Fruit fly (Drosophila melanogaster) Kc167 (cell line): ENCODE results near the gene shep.

Source experiments
- Myc ChIP-seq: fragments of >200 bp; optimal IDR thresholded peaks from 2 replicates; lab custom pipeline; 2017; ENCODE audit warnings: missing external identifiers
- Sin3A ChIP-seq: fragments of >200 bp; optimal IDR thresholded peaks from 2 replicates; lab custom pipeline; 2018; ENCODE audit warnings: missing external identifiers
- h ChIP-seq: fragments of >200 bp; optimal IDR thresholded peaks from 3 replicates; lab custom pipeline; 2018; ENCODE audit warnings: missing external identifiers
- insv ChIP-seq: fragments of >200 bp; optimal IDR thresholded peaks from 3 replicates; lab custom pipeline; 2018; ENCODE audit warnings: missing external identifiers
- psq ChIP-seq: fragments of >200 bp; optimal IDR thresholded peaks from 2 replicates; lab custom pipeline; 2017; ENCODE audit warnings: missing external identifiers
- ttk ChIP-seq: sonication (Bioruptor generic); optimal IDR thresholded peaks from 2 replicates; lab custom pipeline; 2017; ENCODE audit warnings: missing external identifiers

shep gene

DNA sequence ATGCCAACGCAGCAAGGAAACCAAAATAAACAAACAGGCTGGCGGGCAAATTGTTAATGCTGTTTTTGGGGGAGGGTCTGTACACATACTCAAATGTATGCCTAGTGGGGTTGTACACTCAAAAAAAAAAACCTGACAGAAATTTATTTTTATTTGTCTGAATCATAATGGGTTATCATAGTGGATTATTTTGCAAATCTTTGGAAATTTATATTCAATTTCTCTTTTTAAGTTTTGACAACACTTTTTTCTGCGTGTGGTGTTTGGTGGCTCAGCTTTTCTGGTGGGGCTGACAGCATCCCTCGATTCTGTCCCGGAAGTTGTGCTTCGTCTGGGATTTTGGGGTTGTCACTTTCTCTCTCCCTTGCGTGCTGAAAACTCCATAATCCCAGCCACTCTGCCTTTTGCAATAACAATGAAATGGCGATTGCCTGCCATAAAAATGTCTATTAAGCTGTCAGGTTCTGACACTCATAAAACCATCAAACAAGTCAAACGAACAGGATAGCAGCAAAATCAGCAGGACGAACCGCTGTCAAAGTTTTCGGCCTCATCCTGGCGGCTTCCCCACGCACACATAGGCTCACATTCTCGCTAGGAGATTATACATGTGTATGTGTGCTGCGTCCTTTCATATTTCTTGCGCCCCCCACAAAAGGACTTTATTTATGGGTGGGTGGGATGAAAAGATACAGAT is 122.7 kb downstream of the shep start:
- TF ChIP-seq psq (lab: Kevin White, UChicago) (no peak), insv (lab: Kevin White, UChicago) (no peak), h (no peak), Sin3A (no peak), Myc (lab: Kevin White, UChicago) (no peak)

DNA sequence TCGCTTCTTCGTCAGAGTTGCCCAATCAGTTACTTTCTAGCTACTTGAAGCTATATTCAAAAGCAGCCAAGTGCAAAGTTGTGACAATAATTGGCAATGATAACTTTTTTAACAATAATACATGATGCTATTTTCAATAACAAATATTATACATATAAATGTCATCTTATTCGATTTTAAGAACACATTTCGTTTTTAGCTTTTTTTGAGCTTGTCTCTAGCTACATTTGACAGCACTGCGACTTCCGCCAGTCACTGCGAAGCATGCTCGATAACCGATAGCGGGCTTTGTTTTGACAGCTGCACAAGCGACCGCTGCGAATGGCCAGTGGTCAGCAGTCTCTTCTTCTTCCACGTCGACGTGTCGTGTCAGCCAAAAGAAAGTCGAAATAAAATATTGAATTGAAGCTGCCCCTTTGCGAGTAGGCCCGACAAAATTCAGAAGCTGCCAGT is 125.4 kb downstream of the shep start, which contains the start of the genes Gen and Srp54k:
TSS of gene Gen (minus strand) at position 23 of the 453 bp plus-strand sequence.
TSS of gene Srp54k (plus strand) at position 325 of the 453 bp plus-strand sequence.
- TF ChIP-seq psq (lab: Kevin White, UChicago) (no peak), h (no peak), Sin3A (no peak), ttk (no peak), insv (lab: Kevin White, UChicago) (no peak), Myc (lab: Kevin White, UChicago) (no peak)

dm6 chr3L:5145814-5146244 is 131.9 kb downstream of the shep start, which contains the start of the genes Fitm and AlaRS-m:
Gene Fitm (minus strand): TSS chr3L:5146063.
Gene AlaRS-m (plus strand): TSS chr3L:5146098.
- no peak for TF ChIP-seq psq (lab: Kevin White, UChicago)
- TF ChIP-seq ttk = no peak
- no peak for TF ChIP-seq Sin3A
- no peak for TF ChIP-seq h
- TF ChIP-seq insv (lab: Kevin White, UChicago) = no peak
- no peak for TF ChIP-seq Myc (lab: Kevin White, UChicago)

DNA sequence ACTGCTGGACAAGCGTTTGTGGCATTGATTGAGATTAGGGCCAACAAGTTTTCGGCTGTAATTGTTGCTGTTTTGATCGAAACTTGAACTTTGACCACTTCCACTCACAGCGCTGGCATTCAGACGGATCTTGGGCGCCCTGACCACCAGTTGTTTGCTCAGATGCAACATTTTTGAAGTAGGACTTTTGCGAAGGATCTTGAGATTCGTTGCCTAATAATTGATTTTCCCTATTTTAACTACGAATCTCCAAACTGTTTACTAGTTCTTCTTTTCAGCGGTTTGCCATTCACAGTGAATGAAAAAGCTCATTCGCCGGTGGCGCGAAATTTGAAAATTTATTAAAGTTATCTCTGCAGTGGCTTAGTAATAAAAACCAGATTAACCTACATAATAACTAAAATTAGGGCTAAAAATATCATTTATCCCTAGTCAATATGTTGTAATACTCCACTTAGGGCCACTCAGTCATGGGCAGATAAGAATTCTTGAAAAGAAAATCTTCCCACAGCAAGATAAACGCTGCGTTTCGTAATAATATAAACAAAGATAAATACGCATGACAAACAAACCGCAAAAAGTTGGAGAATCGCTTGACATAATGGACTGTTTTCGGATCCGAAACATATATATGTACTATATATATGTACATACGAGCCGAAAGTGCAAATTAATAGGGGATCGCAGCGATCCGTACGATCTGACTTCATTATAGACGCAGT is 136.2 kb downstream of the shep start, which contains the start of the genes Dhrs4 and Gdap1:
TSS of gene Dhrs4 (minus strand) at position 267 of the 722 bp plus-strand sequence.
TSS of gene Gdap1 (plus strand) at position 574 of the 722 bp plus-strand sequence.
- TF ChIP-seq Sin3A = no peak
- no peak for TF ChIP-seq Myc (lab: Kevin White, UChicago)
- TF ChIP-seq insv (lab: Kevin White, UChicago) = no peak
- no peak for TF ChIP-seq psq (lab: Kevin White, UChicago)
- no peak for TF ChIP-seq h
- no peak for TF ChIP-seq ttk

- TF ChIP-seq psq (lab: Kevin White, UChicago) (no peak), ttk (no peak), Sin3A (no peak), h (no peak), Myc (lab: Kevin White, UChicago) (no peak)
Observed at dm6 chr3L:5139312-5139711, 138.4 kb downstream of the shep start, which contains the start of the genes Tcs5 and CHMP2B. Gene Tcs5 (minus strand): TSS chr3L:5139395. Gene CHMP2B (plus strand): TSS chr3L:5139619.

DNA sequence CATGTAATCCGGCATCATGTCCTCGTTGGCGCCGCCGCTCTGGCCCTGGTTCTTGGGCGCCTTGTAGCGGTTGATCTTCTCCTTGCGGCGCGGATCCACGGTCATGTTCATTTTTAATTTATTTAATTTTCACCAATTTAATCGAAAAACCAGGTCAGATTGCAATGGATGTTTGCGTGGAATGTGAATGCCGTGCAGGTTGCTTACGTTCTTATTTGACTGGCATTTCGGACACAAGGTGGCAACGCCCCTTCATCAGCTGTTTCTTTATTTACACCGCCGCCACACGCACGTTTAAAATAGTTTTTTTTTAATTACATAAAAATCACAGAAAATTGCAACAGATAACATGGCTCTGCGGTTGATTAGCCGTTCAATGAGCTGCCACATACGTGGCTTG is 141.6 kb downstream of the shep start, which contains the start of the genes CG10674 and CG4611:
TSS of gene CG10674 (minus strand) at position 170 of the 400 bp plus-strand sequence.
TSS of gene CG4611 (plus strand) at position 254 of the 400 bp plus-strand sequence.
- no peak for TF ChIP-seq psq (lab: Kevin White, UChicago)
- no peak for TF ChIP-seq Myc (lab: Kevin White, UChicago)
- no peak for TF ChIP-seq ttk
- no peak for TF ChIP-seq Sin3A
- TF ChIP-seq insv (lab: Kevin White, UChicago) = no peak
- TF ChIP-seq h = no peak

DNA sequence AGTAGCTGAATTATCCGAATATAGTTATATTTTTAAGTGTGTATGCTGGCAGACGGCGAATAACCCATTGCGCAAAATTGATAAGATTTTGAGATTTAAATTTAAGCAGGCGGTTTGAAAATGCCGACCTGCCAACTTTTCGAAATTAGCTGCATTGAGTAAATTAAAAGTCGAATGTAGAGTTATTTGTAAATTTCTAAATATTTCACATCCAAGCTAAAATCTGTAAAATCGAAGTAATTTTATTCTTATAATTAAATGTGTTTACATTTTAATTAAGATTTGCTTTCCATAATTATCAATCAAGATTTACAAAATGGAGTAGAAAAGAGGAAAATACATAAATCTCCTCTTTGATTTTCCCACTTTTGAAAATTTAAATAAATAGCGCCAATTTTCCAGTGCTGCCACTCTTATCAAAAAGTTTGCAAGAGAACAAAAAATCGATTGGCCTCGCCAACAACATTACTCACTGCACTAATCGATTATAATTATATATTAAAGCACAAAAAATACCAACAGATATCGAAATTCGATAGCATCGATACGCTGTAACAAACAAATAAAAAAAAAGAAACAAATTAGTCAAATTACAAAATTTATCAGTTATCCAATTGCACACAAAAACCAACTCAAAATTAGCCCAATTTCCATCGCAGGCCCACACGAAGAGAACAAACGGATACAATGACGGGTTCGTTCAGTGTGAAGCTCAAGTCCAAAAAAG is 143.9 kb downstream of the shep start, which contains the start of gene Yod1:
TSS of gene Yod1 (plus strand) at position 168 of the 727 bp plus-strand sequence.
- no peak for TF ChIP-seq h
- no peak for TF ChIP-seq Sin3A
- TF ChIP-seq psq (lab: Kevin White, UChicago) = no peak
- TF ChIP-seq Myc (lab: Kevin White, UChicago) = no peak
- no peak for TF ChIP-seq insv (lab: Kevin White, UChicago)
- no peak for TF ChIP-seq ttk

DNA sequence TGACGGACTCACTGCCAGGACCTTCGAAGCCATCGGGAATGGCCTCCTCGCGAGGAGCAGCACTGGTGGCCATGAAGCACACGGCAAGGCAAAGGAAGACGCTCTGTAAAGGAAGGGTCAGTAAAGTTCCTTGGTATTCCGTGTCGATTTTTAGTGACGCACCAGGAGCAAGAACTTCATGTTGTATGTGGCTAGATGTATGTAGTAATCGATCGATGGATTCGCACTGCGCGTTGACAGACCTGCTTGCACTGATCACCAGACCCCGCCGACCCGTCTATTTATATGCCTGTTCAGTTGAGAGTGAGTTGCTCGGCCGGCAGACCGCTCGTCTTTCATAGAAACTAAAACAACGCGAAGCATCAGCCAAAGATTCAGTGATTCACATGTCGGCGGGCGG is 144.8 kb downstream of the shep start, which contains the start of gene CG15213:
TSS of gene CG15213 (minus strand) at position 255 of the 400 bp plus-strand sequence.
- no peak for TF ChIP-seq insv (lab: Kevin White, UChicago)
- no peak for TF ChIP-seq h
- TF ChIP-seq Sin3A = no peak
- no peak for TF ChIP-seq psq (lab: Kevin White, UChicago)

DNA sequence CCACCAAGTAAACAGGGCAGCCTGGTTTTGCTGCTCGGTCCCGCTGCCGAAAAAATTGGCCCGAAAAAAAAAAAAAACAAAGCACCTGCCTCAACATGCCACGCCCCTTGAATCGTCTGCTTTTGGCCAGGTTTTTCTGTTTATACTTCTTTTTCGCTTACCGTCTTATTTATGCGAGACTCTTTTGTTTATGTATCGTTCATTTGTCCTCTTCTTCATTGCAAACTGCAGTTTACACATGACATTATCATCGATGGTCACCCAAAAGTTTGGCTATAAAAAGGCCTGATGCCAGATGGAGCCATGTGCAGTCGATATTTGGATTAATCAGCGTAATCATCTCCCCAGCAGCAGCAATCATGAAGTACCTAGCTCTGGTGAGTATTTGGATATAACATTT is 146.5 kb downstream of the shep start, which contains the start of gene CG15212:
TSS of gene CG15212 (plus strand) at position 301 of the 400 bp plus-strand sequence.
- TF ChIP-seq Myc (lab: Kevin White, UChicago) (no peak), Sin3A (no peak), psq (lab: Kevin White, UChicago) (no peak), ttk (no peak), insv (lab: Kevin White, UChicago) (no peak), h (no peak)

DNA sequence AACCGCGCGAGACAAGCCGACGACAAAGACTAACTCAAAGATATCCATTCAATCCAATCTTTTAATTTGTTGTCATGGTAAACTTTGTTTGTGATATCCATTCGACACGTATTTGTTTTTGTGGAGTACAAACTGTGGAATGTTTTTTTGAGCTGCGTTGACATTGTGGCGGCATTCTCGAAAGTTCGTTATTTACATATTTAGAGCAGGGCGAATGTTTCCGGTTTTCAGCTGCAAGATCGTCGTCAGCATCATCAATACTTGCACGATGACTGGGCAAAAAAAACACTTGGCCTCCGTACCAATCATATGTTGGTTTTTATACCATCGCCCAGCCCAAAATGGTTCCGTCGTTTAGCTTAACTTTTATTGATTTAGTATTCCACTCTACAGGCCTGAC is 147.2 kb downstream of the shep start:
- no peak for TF ChIP-seq ttk
- no peak for TF ChIP-seq psq (lab: Kevin White, UChicago)
- no peak for TF ChIP-seq insv (lab: Kevin White, UChicago)
- TF ChIP-seq h = no peak
- TF ChIP-seq Sin3A = no peak
- no peak for TF ChIP-seq Myc (lab: Kevin White, UChicago)

DNA sequence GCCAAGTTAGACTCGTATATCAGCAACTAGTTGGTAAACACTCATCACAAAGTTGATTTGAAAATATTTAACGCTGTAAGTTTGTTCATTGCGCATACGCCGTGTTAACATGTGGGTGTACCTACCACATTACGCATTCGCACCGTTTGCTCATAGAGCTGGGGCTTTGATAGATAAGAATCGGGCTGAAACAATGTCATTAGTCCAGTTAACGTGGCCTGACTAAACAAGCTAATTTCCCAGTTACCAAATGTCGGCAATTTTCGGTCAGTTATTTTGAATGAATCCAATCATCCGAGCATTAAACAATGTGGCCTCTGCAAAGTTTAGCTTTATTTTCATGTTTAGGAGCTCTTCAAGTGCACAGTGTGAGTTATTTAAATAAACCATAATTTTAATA is 148.5 kb downstream of the shep start, which contains the start of gene CG4597:
TSS of gene CG4597 (plus strand) at position 301 of the 400 bp plus-strand sequence.
- TF ChIP-seq h (no peak), insv (lab: Kevin White, UChicago) (no peak), psq (lab: Kevin White, UChicago) (no peak), ttk (no peak), Sin3A (no peak)
